Fruit fly (Drosophila melanogaster): ENCODE measurements around the gene raskol.

DNA sequence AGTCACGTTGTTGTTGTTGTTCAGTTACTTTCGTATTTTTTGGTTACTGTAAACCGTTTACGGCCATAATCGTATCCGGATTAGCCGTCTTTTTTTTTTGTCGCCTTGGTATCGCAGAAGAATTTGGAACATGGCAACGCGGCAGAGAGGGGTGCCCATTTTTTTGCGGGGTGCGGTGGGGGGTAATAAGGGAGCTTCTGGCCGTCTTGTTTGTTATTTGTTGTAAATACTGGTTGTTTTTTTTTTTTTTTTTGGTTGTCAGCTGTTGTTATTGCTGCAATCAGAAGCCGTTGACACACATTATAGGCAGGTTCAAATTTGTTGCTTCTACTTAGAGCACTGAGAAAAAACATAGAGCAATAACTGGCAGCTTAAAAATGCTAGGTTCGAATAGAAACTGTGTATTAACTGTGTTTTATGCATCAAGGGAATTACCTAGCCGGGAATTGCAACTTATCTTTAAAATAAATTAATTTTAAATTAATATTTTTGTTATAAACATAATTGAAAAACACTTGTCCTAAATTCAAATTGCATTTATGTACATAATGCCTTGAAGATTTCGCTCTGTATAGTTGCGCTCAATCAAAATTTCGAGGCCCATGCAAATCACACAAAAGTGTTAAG is 14.5 kb downstream of the raskol start:
- TF ChIP-seq zen2 (GFP tag; IDR thresholded peaks at IDR 0.05; ENCODE audit: partially characterized antibody) = no peak
- no peak for TF ChIP-seq fd96Cb (tag; optimal IDR thresholded peaks at IDR 0.05)
- TF ChIP-seq chif (GFP tag; optimal IDR thresholded peaks at IDR 0.05) = no peak
- TF ChIP-seq CG14965 (GFP tag; optimal IDR thresholded peaks at IDR 0.05; ENCODE audit: borderline replicate concordance) = no peak
- TF ChIP-seq CG14667 (GFP tag; IDR thresholded peaks at IDR 0.05) = no peak
- no peak for TF ChIP-seq CG7786 (GFP tag; optimal IDR thresholded peaks at IDR 0.05)
- TF ChIP-seq bcd (GFP tag; optimal IDR thresholded peaks at IDR 0.05) = no peak
- TF ChIP-seq mam (GFP tag; optimal IDR thresholded peaks at IDR 0.05) = no peak
- TF ChIP-seq NC2α (GFP tag; optimal IDR thresholded peaks at IDR 0.05) = no peak
